Worm (Caenorhabditis elegans) whole organism, L4/young adult: ENCODE results near the gene Y38F2AR.10.
A peak's percentile ranks its signal among the peaks of the same experiment; 100 is the strongest.

Source experiments
- W03F9.2 ChIP-seq: fragments of 150-350 bp; optimal IDR thresholded peaks from 2 replicates; lab custom pipeline; 2014; ENCODE audit warnings: missing biosample characterization, missing genetic modification characterization
- dao-5 ChIP-seq: sonication (generic microtip); optimal IDR thresholded peaks from 2 replicates; lab custom pipeline; 2016; ENCODE audit warnings: missing genotype, missing genetic modification characterization, moderate library complexity, missing compliant biosample characterization
- him-1 ChIP-seq: sonication (generic microtip); optimal IDR thresholded peaks from 2 replicates; lab custom pipeline; 2016; ENCODE audit warnings: missing genotype, missing genetic modification reagents, missing genetic modification characterization, missing compliant biosample characterization

Y38F2AR.10 gene

DNA sequence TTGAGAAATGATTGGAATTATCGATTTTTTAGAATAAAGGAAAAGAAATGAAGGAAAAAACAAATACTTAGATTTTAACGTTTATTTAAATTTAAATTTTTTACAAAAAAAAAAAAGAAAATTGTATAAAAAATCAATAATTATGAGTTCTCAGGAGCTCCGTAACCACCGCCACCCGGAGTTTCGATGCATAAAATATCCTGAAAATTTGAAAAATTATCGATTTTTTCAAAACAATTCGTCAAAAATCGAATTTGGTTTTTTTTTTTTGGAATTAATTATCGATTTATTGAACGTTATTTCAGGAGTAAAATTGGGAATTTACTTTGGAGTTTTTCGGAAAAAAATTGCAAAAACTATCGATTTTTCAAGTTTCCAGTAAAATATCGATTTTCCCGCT, at the start of gene Y38F2AR.10:
Y38F2AR.10 (minus strand) TSS at position 101 of the 400 bp plus-strand sequence.
- TF ChIP-seq dao-5 (tag; lab: Kevin White, UChicago) (no peak), him-1 (tag; lab: Kevin White, UChicago) (no peak), W03F9.2 (tag; lab: Kevin White, UChicago) (no peak)

DNA sequence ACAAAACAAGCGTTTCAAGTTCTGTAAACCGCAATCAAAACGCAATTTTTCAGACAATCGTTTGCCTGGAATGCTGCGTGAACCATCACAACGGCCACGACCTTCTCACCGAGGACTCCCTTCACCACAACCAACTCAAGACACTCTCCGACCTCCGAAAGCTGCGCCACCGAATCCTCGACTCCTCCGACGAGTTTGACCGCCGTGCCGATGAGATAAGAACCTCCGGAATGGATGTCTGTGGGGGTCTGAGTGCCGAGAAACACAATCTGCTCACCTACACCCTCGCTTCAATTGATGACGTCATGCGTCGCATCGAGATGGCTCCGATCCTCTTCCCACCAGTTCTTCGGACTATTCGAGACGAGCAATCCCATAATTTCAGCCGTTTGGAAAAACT, 35.0 kb upstream of the Y38F2AR.10 start:
- TF ChIP-seq W03F9.2 (tag; lab: Kevin White, UChicago) (no peak), dao-5 (tag; lab: Kevin White, UChicago) (no peak), him-1 (tag; lab: Kevin White, UChicago) (no peak)

DNA sequence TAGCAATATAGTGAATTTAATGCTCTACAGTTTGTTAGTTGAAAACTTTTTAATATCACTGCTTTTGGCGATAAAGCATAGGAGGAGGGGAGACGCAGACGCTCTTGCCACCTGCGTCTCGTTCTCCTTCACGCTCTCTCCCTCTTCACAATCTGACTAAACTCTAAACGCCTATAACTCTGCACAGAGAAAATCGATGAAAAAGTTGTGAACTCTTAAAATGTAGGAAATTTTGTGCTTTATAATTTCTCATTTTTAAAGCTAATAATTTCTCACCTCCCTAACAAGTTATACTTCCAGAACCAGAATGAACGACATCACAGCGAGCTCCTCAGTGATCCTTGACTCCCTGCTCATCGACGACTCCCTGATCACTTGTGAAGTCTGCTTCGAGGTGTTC, 33.4 kb upstream of the Y38F2AR.10 start, which contains the start of gene C45G7.4:
C45G7.4 (plus strand) TSS at position 301 of the 400 bp plus-strand sequence.
- TF ChIP-seq W03F9.2 (tag; lab: Kevin White, UChicago), result no peak

DNA sequence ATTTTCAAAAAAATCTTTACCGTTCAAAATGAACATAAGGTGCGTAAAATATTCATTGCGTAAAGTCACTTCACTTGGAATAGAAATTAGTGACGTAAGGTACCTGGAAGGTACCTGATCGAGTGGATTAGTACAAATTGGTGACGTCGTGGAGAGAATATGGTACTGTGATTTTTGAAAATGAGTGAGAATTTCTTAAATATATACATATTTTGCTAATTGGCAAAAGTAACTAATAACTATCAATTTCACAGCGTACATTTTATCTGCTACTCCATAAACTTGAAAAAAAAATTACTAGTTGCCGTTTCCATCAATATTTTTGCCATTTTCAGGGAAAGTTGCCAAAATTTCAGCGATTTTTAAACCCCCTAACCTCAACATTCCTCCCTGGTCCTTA, 17.4 kb upstream of the Y38F2AR.10 start:
- TF ChIP-seq dao-5 (tag; lab: Kevin White, UChicago), result no peak
- TF ChIP-seq him-1 (tag; lab: Kevin White, UChicago), result no peak
- TF ChIP-seq W03F9.2 (tag; lab: Kevin White, UChicago), result no peak

DNA sequence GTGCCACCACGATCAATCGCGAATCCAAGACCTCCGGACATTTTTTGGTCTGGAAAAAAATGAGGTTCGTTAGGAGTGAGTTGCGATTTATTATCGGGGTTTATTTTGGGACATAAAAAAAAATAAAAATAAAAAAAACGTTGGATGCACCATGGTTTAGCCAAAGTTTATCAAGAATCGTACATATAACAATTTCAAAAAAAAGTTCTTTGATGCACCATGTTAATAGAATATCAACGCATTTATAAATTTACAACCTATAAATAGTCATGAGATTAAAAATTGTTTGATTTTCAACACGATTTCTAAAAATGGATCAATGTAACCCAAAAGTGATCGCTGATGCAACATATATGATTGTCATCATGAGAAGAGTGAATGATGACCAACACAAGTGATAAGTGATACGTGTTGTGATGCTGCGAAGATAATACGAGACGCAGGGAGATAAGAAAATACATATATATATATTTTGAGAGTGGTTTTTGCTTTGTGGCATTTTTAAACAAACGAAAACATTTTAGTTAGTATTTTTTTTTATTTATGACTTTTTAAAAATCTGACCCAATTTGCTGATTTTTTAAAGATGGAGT, 13.1 kb upstream of the Y38F2AR.10 start, which contains the start of gene Y38F2AR.12:
Y38F2AR.12 (minus strand) TSS at position 51 of the 593 bp plus-strand sequence.
- TF ChIP-seq him-1 (tag; lab: Kevin White, UChicago) (no peak), W03F9.2 (tag; lab: Kevin White, UChicago) (no peak), dao-5 (tag; lab: Kevin White, UChicago) (no peak)

DNA sequence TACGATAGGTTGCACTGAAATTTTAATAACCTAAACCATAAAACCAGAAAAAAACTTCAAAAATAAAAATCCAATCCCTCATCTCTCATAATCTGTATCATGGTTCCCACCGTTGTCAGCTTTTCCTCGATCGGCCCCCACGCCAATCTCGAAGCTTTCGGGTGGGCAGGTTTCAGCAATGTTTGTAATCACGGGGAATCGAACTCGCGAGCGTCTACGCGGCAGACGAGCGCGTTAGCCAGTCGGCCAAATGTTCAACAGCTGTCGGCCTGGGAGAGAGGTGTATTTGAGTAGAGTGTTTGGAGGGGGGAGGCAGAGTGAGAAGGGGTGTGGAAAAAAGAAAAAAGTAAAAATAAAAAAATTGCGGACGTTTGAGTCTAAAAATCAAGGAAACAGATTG, 9.1 kb upstream of the Y38F2AR.10 start:
- TF ChIP-seq him-1 (tag; lab: Kevin White, UChicago), result peak; percentile 47
- TF ChIP-seq W03F9.2 (tag; lab: Kevin White, UChicago), result peak; percentile 45
- TF ChIP-seq dao-5 (tag; lab: Kevin White, UChicago), result peak; percentile 75

DNA sequence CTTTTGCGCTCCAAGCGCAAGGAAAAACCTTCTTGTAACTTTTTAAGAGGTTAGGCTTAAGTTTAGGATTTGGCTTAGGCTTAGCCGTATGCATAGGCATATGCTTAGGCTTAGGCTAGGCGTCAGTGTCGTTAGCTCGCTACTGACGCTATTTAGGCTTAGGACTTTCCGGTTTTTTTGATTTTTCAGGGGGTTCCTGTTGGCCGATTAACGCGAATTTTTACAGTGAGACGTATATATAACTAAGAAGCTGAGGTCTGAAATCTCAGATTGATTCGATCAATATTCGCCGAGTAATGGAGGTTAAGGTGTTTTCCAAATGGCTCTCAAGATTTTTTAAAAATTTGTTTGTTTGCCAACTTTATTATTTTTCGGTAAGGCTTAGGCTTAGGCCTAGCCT, 8.4 kb upstream of the Y38F2AR.10 start:
- TF ChIP-seq dao-5 (tag; lab: Kevin White, UChicago) (no peak), W03F9.2 (tag; lab: Kevin White, UChicago) (no peak), him-1 (tag; lab: Kevin White, UChicago) (no peak)

DNA sequence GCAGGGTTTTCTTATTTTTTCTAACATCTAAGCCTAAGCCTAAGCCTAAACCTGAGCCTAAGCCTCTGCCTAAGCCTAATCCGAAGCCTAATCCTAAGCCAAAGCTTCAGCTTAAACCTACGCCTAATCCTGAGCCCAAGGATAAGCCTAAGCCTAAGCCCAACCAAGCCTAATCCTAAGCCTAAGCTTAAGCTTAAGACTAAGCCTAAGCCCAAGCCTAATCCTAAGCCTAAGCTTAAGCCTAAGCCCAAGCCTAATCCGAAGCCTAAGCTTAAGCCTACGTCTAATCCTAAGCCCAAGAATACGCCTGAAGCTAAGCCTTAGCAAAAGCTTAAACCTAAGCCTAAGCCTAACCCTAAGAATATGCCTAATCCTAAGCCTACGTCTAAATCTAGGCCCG, 4.1 kb upstream of the Y38F2AR.10 start:
- TF ChIP-seq him-1 (tag; lab: Kevin White, UChicago) (no peak), dao-5 (tag; lab: Kevin White, UChicago) (no peak), W03F9.2 (tag; lab: Kevin White, UChicago) (no peak)

DNA sequence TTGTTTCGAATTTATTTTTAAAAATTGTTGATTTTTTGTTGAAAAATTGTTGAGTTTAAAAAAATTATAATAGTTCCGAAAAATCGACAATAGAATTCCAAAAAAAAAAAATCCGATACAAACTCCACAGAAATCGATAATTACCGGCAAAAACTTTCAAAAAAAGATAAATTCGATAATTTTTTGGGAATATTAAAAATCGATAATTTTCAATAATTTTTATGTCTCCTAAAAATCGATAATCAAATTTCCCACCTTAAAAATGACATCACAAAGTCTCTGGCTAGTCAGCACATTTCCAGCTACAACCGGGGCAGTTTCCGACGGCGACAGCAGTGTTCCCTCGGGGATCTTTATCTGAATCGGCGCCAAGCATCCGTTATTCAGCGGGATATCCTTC, 1.3 kb upstream of the Y38F2AR.10 start:
- TF ChIP-seq W03F9.2 (tag; lab: Kevin White, UChicago) (no peak), him-1 (tag; lab: Kevin White, UChicago) (no peak), dao-5 (tag; lab: Kevin White, UChicago) (no peak)

DNA sequence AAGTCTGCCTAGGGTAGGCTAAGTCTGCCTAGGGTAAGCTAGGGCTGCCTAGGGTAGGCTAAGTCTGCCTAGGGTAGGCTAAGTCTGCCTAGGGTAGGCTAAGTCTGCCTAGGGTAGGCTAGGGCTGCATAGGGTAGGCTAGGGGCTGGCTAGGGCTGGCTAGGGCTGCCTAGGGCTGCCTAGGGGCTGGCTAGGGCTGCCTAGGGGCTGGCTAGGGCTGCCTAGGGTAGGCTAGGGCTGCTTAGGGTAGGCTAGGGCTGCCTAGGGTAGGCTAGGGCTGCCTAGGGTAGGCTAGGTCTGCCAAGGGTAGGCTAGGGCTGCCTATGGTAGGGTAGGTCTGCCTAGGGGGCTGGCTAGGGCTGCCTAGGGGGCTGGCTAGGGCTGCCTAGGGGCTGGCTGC, 1.0 kb downstream of the Y38F2AR.10 start:
- TF ChIP-seq dao-5 (tag; lab: Kevin White, UChicago) (no peak), him-1 (tag; lab: Kevin White, UChicago) (no peak), W03F9.2 (tag; lab: Kevin White, UChicago) (no peak)

DNA sequence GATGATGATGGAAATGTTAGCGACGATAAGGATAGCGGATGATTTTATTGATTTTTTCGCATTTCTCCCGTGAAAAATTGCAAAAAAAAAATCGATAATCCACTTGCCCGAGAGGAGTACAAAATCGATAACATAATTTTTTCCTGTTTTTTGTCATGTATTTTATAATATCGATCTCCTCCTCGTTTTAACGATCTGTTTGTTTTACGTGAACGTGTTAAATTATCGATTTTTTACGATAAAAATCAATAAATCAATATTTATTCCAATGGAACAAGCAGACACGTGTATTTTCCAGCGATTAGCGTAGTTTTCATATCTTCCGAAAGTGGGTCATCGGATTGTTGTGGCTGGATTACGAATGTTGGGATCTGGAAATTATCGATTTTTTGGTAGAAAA, 3.3 kb downstream of the Y38F2AR.10 start:
- TF ChIP-seq dao-5 (tag; lab: Kevin White, UChicago), result no peak
- TF ChIP-seq W03F9.2 (tag; lab: Kevin White, UChicago), result no peak
- no peak for TF ChIP-seq him-1 (tag; lab: Kevin White, UChicago)

DNA sequence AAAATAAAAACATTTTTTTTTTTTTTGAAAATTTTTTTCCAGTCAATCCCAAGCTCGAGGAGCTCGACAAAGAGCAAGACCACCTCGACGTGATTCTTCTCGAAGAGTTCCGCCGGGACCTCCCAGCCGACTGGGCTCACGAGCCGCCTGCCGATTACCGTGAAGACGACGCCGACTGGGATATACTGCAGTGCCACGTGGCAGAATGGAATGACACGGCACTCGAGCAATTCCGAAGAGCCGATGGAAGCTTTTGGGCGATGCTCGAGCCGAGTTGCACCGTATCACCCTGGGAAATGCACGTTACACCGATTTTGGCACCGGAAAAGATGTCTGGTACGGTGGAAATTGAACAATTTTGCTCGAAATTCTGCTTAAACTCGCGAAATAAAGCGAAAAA, 6.3 kb downstream of the Y38F2AR.10 start:
- no peak for TF ChIP-seq dao-5 (tag; lab: Kevin White, UChicago)
- TF ChIP-seq him-1 (tag; lab: Kevin White, UChicago), result no peak
- no peak for TF ChIP-seq W03F9.2 (tag; lab: Kevin White, UChicago)

DNA sequence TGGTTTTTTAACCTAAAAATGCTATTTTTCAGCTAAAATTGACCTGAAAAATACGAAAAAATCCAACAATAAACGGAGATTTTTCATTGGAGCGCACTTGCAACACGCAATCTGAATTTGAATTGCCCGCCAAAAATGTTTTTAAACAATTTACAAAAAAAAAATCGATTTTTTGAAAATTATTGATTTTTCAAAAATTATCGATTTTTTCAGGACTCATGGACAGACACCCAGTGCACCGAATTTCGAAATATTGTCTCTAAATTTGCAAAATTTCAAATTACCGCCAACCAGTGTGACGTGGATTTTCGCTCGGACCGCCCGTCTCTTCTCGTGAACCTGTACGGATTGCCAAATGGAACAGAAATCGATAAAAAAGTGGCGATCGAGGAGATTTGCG, 7.5 kb downstream of the Y38F2AR.10 start:
- no peak for TF ChIP-seq dao-5 (tag; lab: Kevin White, UChicago)
- TF ChIP-seq him-1 (tag; lab: Kevin White, UChicago), result no peak
- no peak for TF ChIP-seq W03F9.2 (tag; lab: Kevin White, UChicago)

DNA sequence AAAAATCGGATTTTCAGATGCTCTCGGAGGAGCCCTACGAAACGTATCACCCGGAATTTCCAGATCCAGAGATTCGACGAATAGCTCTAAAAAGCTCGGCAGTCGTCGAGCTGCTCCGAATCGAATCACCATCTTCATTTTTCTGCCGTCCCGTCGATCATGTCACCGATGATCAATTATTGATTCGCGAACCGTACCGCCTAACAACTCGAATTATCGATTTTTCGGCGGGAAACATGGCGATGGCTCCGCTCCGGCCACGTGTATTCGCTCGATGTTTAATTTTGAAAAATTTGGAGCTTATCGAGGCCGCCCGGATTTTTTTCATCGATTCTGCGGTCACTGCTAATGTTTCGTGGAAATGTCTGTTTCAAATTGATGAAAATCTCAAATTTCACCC, 8.5 kb downstream of the Y38F2AR.10 start, which contains the start of gene eri-5:
eri-5 (plus strand) TSS at position 18 of the 400 bp plus-strand sequence.
- no peak for TF ChIP-seq dao-5 (tag; lab: Kevin White, UChicago)
- no peak for TF ChIP-seq W03F9.2 (tag; lab: Kevin White, UChicago)
- TF ChIP-seq him-1 (tag; lab: Kevin White, UChicago), result no peak
